Fruit fly (Drosophila melanogaster): Measurements from ENCODE around the gene alpha-Man-IIa.

The alpha-Man-IIa gene

DNA sequence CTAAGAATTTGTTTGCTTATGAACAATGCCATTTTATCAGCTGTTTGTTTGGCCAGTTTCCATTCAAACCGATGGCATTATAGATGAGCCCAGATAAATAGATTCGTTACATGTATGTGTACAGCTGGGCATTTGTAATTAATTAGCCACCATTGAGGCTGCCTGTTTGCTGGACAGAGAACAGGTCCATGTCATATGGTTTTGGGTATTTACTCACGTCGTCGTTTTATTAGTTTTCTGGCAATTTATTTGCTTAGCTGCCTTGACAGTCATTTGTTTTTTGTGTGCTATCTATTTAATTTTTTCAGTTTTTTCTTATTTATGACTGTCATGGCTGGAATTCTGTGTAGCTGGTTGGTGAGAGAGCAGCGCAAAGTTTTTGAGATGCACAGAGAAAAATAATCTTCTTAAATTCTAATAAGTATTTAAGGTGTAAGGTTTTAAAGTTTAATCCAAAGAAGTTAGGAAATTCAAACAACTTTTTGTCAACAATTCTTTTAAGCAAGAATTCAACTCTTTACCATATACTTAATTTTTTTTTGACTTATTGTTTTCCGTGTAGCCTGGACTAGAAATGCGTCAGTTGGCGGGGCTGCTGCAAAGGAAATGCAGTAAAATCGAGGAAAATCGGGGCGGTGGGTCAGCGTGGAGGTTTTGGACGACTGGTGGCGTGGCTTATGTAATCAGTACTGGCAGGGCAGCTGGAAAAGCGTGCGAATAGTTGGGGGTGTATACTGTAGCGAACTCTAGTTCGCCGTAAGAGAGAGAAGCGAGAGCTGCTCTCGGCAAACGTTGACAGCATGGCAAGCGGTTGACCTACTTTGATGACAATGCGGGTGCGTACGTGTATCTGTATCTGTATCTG is 22.4 kb downstream of the alpha-Man-IIa start (continued):
- TF ChIP-seq slou (GFP tag; optimal IDR thresholded peaks at IDR 0.05) (peak; percentile 52), CG9817 (tag; optimal IDR thresholded peaks at IDR 0.05) (peak; percentile 88), CG2116 (GFP tag; optimal IDR thresholded peaks at IDR 0.05) (peak; percentile 64), danr (GFP tag; IDR thresholded peaks at IDR 0.05) (peak; percentile 57; the same call in 1 of the 2 replicates), CG11093 (GFP tag; IDR thresholded peaks at IDR 0.05) (peak; percentile 74; the same call in 2 of the 3 replicates), nau (GFP tag; optimal IDR thresholded peaks at IDR 0.05) (peak; percentile 81), row (GFP tag; IDR thresholded peaks at IDR 0.05) (peak; percentile 90), fd3F (GFP tag; optimal IDR thresholded peaks at IDR 0.05) (peak; percentile 80), unc-4 (GFP tag; IDR thresholded peaks at IDR 0.05; ENCODE audit: partially characterized antibody) (no peak), caup (GFP tag; optimal IDR thresholded peaks at IDR 0.05; ENCODE audit: severe bottlenecking) (peak; percentile 85), Lim3 (GFP tag; IDR thresholded peaks at IDR 0.05) (peak; percentile 59; the same call in 1 of the 2 replicates), BtbVII (GFP tag; optimal IDR thresholded peaks at IDR 0.05) (peak; percentile 76), CG1792 (GFP tag; optimal IDR thresholded peaks at IDR 0.05) (peak; percentile 72), odd (GFP tag; optimal IDR thresholded peaks at IDR 0.05) (peak; percentile 83), CG4854 (GFP tag; optimal IDR thresholded peaks at IDR 0.05) (peak; percentile 79), slp2 (GFP tag; optimal IDR thresholded peaks at IDR 0.05) (peak; percentile 72), Pdp1 (GFP tag; optimal IDR thresholded peaks at IDR 0.05) (peak; percentile 68 to 93), Nf-YA (GFP tag; IDR thresholded peaks at IDR 0.05) (peak; percentile 81), MBD-R2 (GFP tag; IDR thresholded peaks at IDR 0.05) (peak; percentile 54; the same call in 1 of the 2 replicates), gfzf (GFP tag; optimal IDR thresholded peaks at IDR 0.05) (no peak), CG12155 (GFP tag; optimal IDR thresholded peaks at IDR 0.05) (peak; percentile 80), jumu (GFP tag; optimal IDR thresholded peaks at IDR 0.05) (peak; percentile 78), CG10321 (GFP tag; IDR thresholded peaks at IDR 0.05) (peak; percentile 65; the same call in 1 of the 2 replicates), Hsf (GFP tag; optimal IDR thresholded peaks at IDR 0.05) (peak; percentile 84), CG14050 (GFP tag; IDR thresholded peaks at IDR 0.05) (peak; percentile 83), Kr (GFP tag; optimal IDR thresholded peaks at IDR 0.05) (no peak), CG7372 (GFP tag; IDR thresholded peaks at IDR 0.05) (peak; percentile 54; the same call in 1 of the 2 replicates), CG8388 (GFP tag; optimal IDR thresholded peaks at IDR 0.05) (peak; percentile 86), CG30020 (tag; optimal IDR thresholded peaks at IDR 0.05) (no peak), CG6791 (GFP tag; IDR thresholded peaks at IDR 0.05; ENCODE audit: partially characterized antibody) (no peak), Ravus (GFP tag; IDR thresholded peaks at IDR 0.05) (peak; percentile 33), CG10431 (GFP tag; optimal IDR thresholded peaks at IDR 0.05) (peak; percentile 8), CG8924 (tag; optimal IDR thresholded peaks at IDR 0.05) (peak; percentile 91), sima (GFP tag; optimal IDR thresholded peaks at IDR 0.05) (peak; percentile 75), CG18011 (GFP tag; optimal IDR thresholded peaks at IDR 0.05) (peak; percentile 52), CG14014 (GFP tag; IDR thresholded peaks at IDR 0.05) (peak; percentile 91), CG6254 (GFP tag; optimal IDR thresholded peaks at IDR 0.05) (peak; percentile 70), CG7786 (GFP tag; optimal IDR thresholded peaks at IDR 0.05) (peak; percentile 68), CG3847 (GFP tag; IDR thresholded peaks at IDR 0.05) (peak; percentile 84), pnt (GFP tag; optimal IDR thresholded peaks at IDR 0.05) (peak; percentile 69), CG5953 (GFP tag; IDR thresholded peaks at IDR 0.05) (peak; percentile 68), CG4424 (GFP tag; optimal IDR thresholded peaks at IDR 0.05) (peak; percentile 86), HLH3B (GFP tag; IDR thresholded peaks at IDR 0.05) (peak; percentile 73), Dll (GFP tag; IDR thresholded peaks at IDR 0.05; ENCODE audit: partially characterized antibody) (no peak), CG16863 (GFP tag; optimal IDR thresholded peaks at IDR 0.05) (peak; percentile 82), CG10147 (GFP tag; optimal IDR thresholded peaks at IDR 0.05) (peak; percentile 82), tin (GFP tag; optimal IDR thresholded peaks at IDR 0.05) (peak; percentile 74), run (tag; optimal IDR thresholded peaks at IDR 0.05) (peak; percentile 83)
